Worm (Caenorhabditis elegans) whole organism, young adult: Measurements from ENCODE around the gene Y47D7A.6.

Source experiments
- B0019.2 ChIP-seq: fragments of 200-800 bp; sonication (Bioruptor generic); conservative IDR thresholded peaks from 2 replicates; pipeline ENCODE4 v1.3.6; 2022; ENCODE audit warnings: missing genetic modification reagents, missing genetic modification characterization, missing compliant biosample characterization
- C17E4.6 ChIP-seq: fragments of 200-800 bp; sonication (Bioruptor generic); IDR thresholded peaks from 2 replicates; pipeline ENCODE4 v1.3.6; 2022; ENCODE audit warnings: missing genetic modification reagents, missing genetic modification characterization, missing compliant biosample characterization
- F10E7.11 ChIP-seq: sonication (generic microtip); optimal IDR thresholded peaks from 2 replicates; lab custom pipeline; 2017; ENCODE audit warnings: mild to moderate bottlenecking, missing genetic modification characterization, moderate library complexity, missing compliant biosample characterization
- F22D6.2 ChIP-seq: sonication (generic microtip); optimal IDR thresholded peaks from 2 replicates; lab custom pipeline; 2016; ENCODE audit warnings: mild to moderate bottlenecking, missing genetic modification characterization, missing compliant biosample characterization
- F23B12.7 ChIP-seq: sonication (generic microtip); optimal IDR thresholded peaks from 2 replicates; lab custom pipeline; 2017; ENCODE audit warnings: missing genetic modification characterization, mild to moderate bottlenecking, missing compliant biosample characterization, antibody characterized with exemption, moderate library complexity; ENCODE audit not compliant: insufficient read depth
- F33H1.4 ChIP-seq: fragments of 200-800 bp; sonication (Bioruptor generic); IDR thresholded peaks from 2 replicates; pipeline ENCODE4 v1.3.6; 2022; ENCODE audit warnings: missing genetic modification reagents, missing genetic modification characterization, missing compliant biosample characterization
- F37B4.10 ChIP-seq: fragments of 200-800 bp; sonication (Bioruptor generic); IDR thresholded peaks from 2 replicates; pipeline ENCODE4 v1.3.6; 2022; ENCODE audit warnings: missing genetic modification characterization, missing compliant biosample characterization
- F49E8.2 ChIP-seq: sonication (generic microtip); optimal IDR thresholded peaks from 3 replicates; lab custom pipeline; 2017; ENCODE audit warnings: missing genetic modification characterization, mild to moderate bottlenecking, missing compliant biosample characterization, antibody characterized with exemption, moderate library complexity; ENCODE audit not compliant: insufficient read depth
- F57C9.4 ChIP-seq: sonication (generic microtip); optimal IDR thresholded peaks from 2 replicates; lab custom pipeline; 2017; ENCODE audit warnings: mild to moderate bottlenecking, missing genetic modification characterization, missing compliant biosample characterization
- K11D2.4 ChIP-seq: fragments of 200-800 bp; sonication (Bioruptor generic); IDR thresholded peaks from 2 replicates; pipeline ENCODE4 v1.3.6; 2022; ENCODE audit warnings: missing genetic modification reagents, missing genetic modification characterization, missing compliant biosample characterization
- T26A5.8 ChIP-seq: sonication (generic microtip); optimal IDR thresholded peaks from 2 replicates; lab custom pipeline; 2016; ENCODE audit warnings: missing genetic modification characterization, missing compliant biosample characterization
- Y53G8AR.9 ChIP-seq: fragments of 200-800 bp; sonication (Bioruptor generic); conservative IDR thresholded peaks from 2 replicates; pipeline ENCODE4 v1.3.6; 2022; ENCODE audit warnings: missing genetic modification reagents, missing genetic modification characterization, missing compliant biosample characterization
- Y56A3A.18 ChIP-seq: fragments of 200-800 bp; sonication (Bioruptor generic); IDR thresholded peaks from 2 replicates; pipeline ENCODE4 v1.3.6; 2022; ENCODE audit warnings: missing genetic modification reagents, missing genetic modification characterization, missing compliant biosample characterization
- athp-1 ChIP-seq: sonication (generic microtip); optimal IDR thresholded peaks from 2 replicates; lab custom pipeline; 2017; ENCODE audit warnings: mild to moderate bottlenecking, missing genetic modification characterization, missing compliant biosample characterization
- ccch-3 ChIP-seq: fragments of 200-800 bp; sonication (Bioruptor generic); optimal IDR thresholded peaks from 2 replicates; lab custom pipeline; 2018; ENCODE audit warnings: mild to moderate bottlenecking, missing genetic modification characterization, missing compliant biosample characterization
- ceh-40 ChIP-seq: fragments of 200-800 bp; sonication (Bioruptor generic); IDR thresholded peaks from 2 replicates; pipeline ENCODE4 v1.3.6; 2022; ENCODE audit warnings: missing genetic modification characterization, missing compliant biosample characterization
- die-1 ChIP-seq: sonication (generic microtip); optimal IDR thresholded peaks from 2 replicates; lab custom pipeline; 2016; ENCODE audit warnings: missing genotype, mild to moderate bottlenecking, missing genetic modification characterization, missing compliant biosample characterization
- dox-1 ChIP-seq: fragments of 200-800 bp; sonication (Bioruptor generic); IDR thresholded peaks from 2 replicates; pipeline ENCODE4 v1.3.6; 2022; ENCODE audit warnings: missing genetic modification reagents, missing genetic modification characterization, missing compliant biosample characterization
- dpl-1 ChIP-seq: fragments of 150-350 bp; optimal IDR thresholded peaks from 2 replicates; lab custom pipeline; 2014; ENCODE audit warnings: missing biosample characterization, missing genetic modification reagents, missing genetic modification characterization
- egrh-3 ChIP-seq: fragments of 200-800 bp; sonication (Bioruptor generic); IDR thresholded peaks from 2 replicates; pipeline ENCODE4 v1.3.6; 2022; ENCODE audit warnings: missing genetic modification reagents, missing genetic modification characterization, missing compliant biosample characterization
- ekl-4 ChIP-seq: fragments of 200-800 bp; sonication (Bioruptor generic); IDR thresholded peaks from 2 replicates; pipeline ENCODE4 v1.3.6; 2022; ENCODE audit warnings: missing genetic modification reagents, missing genetic modification characterization, missing compliant biosample characterization
- him-1 ChIP-seq: sonication (generic microtip); optimal IDR thresholded peaks from 2 replicates; lab custom pipeline; 2016; ENCODE audit warnings: missing genotype, missing genetic modification reagents, missing genetic modification characterization, missing compliant biosample characterization
- hlh-26 ChIP-seq: fragments of 200-800 bp; sonication (Bioruptor generic); conservative IDR thresholded peaks from 2 replicates; pipeline ENCODE4 v1.3.6; 2022; ENCODE audit warnings: missing genetic modification reagents, missing genetic modification characterization, missing compliant biosample characterization
- hmg-20 ChIP-seq: fragments of 200-800 bp; sonication (Bioruptor generic); IDR thresholded peaks from 2 replicates; pipeline ENCODE4 v1.3.6; 2022; ENCODE audit warnings: missing genetic modification reagents, missing genetic modification characterization, missing compliant biosample characterization
- hsf-1 ChIP-seq: fragments of 200-800 bp; sonication (Bioruptor generic); IDR thresholded peaks from 2 replicates; pipeline ENCODE4 v1.3.6; 2022; ENCODE audit warnings: missing genetic modification reagents, missing genetic modification characterization, missing compliant biosample characterization
- lin-26 ChIP-seq: fragments of 200-800 bp; sonication (Bioruptor generic); IDR thresholded peaks from 2 replicates; pipeline ENCODE4 v1.3.6; 2022; ENCODE audit warnings: missing genetic modification reagents, missing genetic modification characterization, missing compliant biosample characterization
- lin-35 ChIP-seq, 3 experiments: fragments of 150-350 bp in 2 of 3; sonication (generic microtip) in 1 of 3; optimal IDR thresholded peaks; 2 replicates each; lab custom pipeline; 2014 to 2018; ENCODE audit warnings: missing biosample characterization in 3 of 3, missing genetic modification characterization in 3 of 3, missing genetic modification reagents in 3 of 3
- lin-40 ChIP-seq: sonication (generic microtip); optimal IDR thresholded peaks from 2 replicates; lab custom pipeline; 2016; ENCODE audit warnings: missing genetic modification characterization, mild to moderate bottlenecking, missing compliant biosample characterization, missing genotype, missing genetic modification reagents
- madf-10 ChIP-seq: sonication (generic microtip); optimal IDR thresholded peaks from 2 replicates; lab custom pipeline; 2016; ENCODE audit warnings: mild to moderate bottlenecking, missing genetic modification characterization, missing compliant biosample characterization
- madf-3 ChIP-seq: fragments of 200-800 bp; sonication (Bioruptor generic); IDR thresholded peaks from 2 replicates; pipeline ENCODE4 v1.3.6; 2022; ENCODE audit warnings: missing genetic modification reagents, missing genetic modification characterization, missing compliant biosample characterization
- madf-6 ChIP-seq: fragments of 200-800 bp; sonication (Bioruptor generic); IDR thresholded peaks from 2 replicates; pipeline ENCODE4 v1.3.6; 2022; ENCODE audit warnings: missing genetic modification reagents, missing genetic modification characterization, missing compliant biosample characterization
- mel-28 ChIP-seq: sonication (generic microtip); optimal IDR thresholded peaks from 2 replicates; lab custom pipeline; 2016; ENCODE audit warnings: borderline replicate concordance, mild to moderate bottlenecking, missing genetic modification characterization, missing compliant biosample characterization
- mes-4 ChIP-seq: sonication (generic microtip); optimal IDR thresholded peaks from 2 replicates; lab custom pipeline; 2016; ENCODE audit warnings: missing genotype, missing genetic modification characterization, missing compliant biosample characterization
- nhr-27 ChIP-seq: fragments of 200-800 bp; sonication (Bioruptor generic); optimal IDR thresholded peaks from 2 replicates; lab custom pipeline; 2018; ENCODE audit warnings: mild to moderate bottlenecking, missing genetic modification characterization, moderate library complexity, missing compliant biosample characterization
- nhr-80 ChIP-seq: sonication (generic microtip); optimal IDR thresholded peaks from 2 replicates; lab custom pipeline; 2016; ENCODE audit warnings: missing genetic modification characterization, missing compliant biosample characterization
- nhr-90 ChIP-seq: sonication (generic microtip); optimal IDR thresholded peaks from 2 replicates; lab custom pipeline; 2016; ENCODE audit warnings: missing genotype, mild to moderate bottlenecking, missing genetic modification characterization, missing compliant biosample characterization
- pbrm-1 ChIP-seq: fragments of 200-800 bp; sonication (Bioruptor generic); IDR thresholded peaks from 2 replicates; pipeline ENCODE4 v1.3.6; 2022; ENCODE audit warnings: missing genetic modification reagents, missing genetic modification characterization, missing compliant biosample characterization
- rcor-1 ChIP-seq: fragments of 200-800 bp; sonication (Bioruptor generic); IDR thresholded peaks from 2 replicates; pipeline ENCODE4 v1.3.6; 2022; ENCODE audit warnings: missing genetic modification reagents, missing genetic modification characterization, missing compliant biosample characterization
- snpc-1.3 ChIP-seq: sonication (generic microtip); optimal IDR thresholded peaks from 2 replicates; lab custom pipeline; 2017; ENCODE audit warnings: missing genetic modification characterization, mild to moderate bottlenecking, missing compliant biosample characterization, antibody characterized with exemption, moderate library complexity, missing genotype, missing genetic modification reagents; ENCODE audit not compliant: insufficient read depth
- sptf-2 ChIP-seq: fragments of 200-800 bp; sonication (Bioruptor generic); optimal IDR thresholded peaks from 2 replicates; lab custom pipeline; 2018; ENCODE audit warnings: mild to moderate bottlenecking, missing genetic modification characterization, missing compliant biosample characterization
- xnd-1 ChIP-seq: sonication (generic microtip); optimal IDR thresholded peaks from 2 replicates; lab custom pipeline; 2016; ENCODE audit warnings: missing genotype, missing genetic modification reagents, missing genetic modification characterization, missing compliant biosample characterization
- ztf-28 ChIP-seq: fragments of 200-800 bp; sonication (Bioruptor generic); IDR thresholded peaks from 2 replicates; pipeline ENCODE4 v1.3.6; 2022; ENCODE audit warnings: missing genetic modification reagents, missing genetic modification characterization, missing compliant biosample characterization

The Y47D7A.6 gene

DNA sequence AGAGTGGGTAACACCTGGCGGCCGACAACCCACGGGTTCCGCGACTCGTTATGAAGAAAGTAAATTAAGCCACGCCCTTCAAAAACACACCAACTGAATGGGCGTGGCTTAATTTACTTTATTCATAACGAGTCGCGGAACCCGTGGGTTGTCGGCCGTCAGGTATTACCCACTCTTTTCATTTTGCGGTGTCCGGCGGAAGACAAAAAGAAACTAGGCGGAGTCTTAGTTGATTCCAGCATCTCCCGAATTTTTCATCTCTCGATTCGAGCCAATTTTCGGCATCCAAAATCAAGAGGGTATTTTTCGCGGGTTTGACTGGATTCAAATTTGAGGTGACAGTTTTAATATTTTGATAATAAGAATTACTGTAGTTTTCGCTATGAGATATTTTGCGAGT, 29.6 kb upstream of the Y47D7A.6 start (continued):
- peak; percentile 5 for TF ChIP-seq F49E8.2 (tag; lab: Kevin White, UChicago)
- TF ChIP-seq nhr-27 (tag; lab: Kevin White, UChicago): no peak
- no peak for TF ChIP-seq ccch-3 (GFP tag; lab: Kevin White, UChicago)
- TF ChIP-seq hsf-1 (GFP tag; lab: Robert Waterston, UW): 0 out of 2 replicates have a peak, but pooled peaks have one; percentile 15
- no peak for TF ChIP-seq athp-1 (tag; lab: Kevin White, UChicago)
- TF ChIP-seq madf-6 (GFP tag; lab: Robert Waterston, UW): peak; percentile 85
- TF ChIP-seq B0019.2 (GFP tag; lab: Robert Waterston, UW): no peak
- no peak for TF ChIP-seq dpl-1 (GFP tag; lab: Kevin White, UChicago)
- no peak for TF ChIP-seq F57C9.4 (tag; lab: Kevin White, UChicago)
- no peak for TF ChIP-seq lin-26 (GFP tag; lab: Robert Waterston, UW)
- TF ChIP-seq nhr-80 (tag; lab: Kevin White, UChicago): no peak
- TF ChIP-seq pbrm-1: peak; percentile 78

DNA sequence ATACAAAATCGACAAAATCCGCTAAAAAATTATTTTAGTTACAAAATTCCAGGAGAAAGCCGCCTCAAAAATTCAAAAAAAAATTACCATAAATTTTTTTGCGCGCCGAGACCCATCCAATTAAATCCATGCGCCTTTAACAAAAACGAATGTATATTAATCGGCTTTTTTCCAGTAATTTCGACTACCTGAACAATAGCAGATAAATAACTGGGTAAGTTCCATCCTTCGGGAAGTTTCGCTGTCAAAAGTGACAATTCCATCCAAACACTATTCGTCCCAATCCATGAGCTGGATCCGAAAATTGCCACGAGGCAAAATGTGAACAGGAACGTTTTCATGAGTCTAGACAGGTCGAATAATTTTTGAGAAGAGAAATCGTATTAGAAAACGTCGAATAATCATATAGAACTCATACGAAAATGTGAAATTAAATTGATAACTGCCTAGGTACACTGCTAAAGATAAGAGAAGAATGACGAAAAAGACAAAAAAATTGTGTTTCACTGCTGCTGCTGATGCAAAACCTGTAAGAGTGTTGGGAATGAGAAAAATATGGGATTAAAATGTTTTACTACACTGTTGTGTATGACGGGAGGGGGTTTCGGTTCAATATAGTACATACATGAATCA, 24.8 kb upstream of the Y47D7A.6 start, which contains the start of gene rft-1:
Gene rft-1, minus strand, starts transcription at position 475 of the 633 bp plus-strand sequence.
- TF ChIP-seq mel-28 (tag; lab: Kevin White, UChicago): no peak
- TF ChIP-seq nhr-80 (tag; lab: Kevin White, UChicago): peak; percentile 47
- TF ChIP-seq him-1 (tag; lab: Kevin White, UChicago): peak; percentile 40
- TF ChIP-seq F37B4.10 (GFP tag; lab: Robert Waterston, UW): no peak
- TF ChIP-seq sptf-2: no peak
- TF ChIP-seq snpc-1.3 (tag; lab: Kevin White, UChicago): no peak
- no peak for TF ChIP-seq ceh-40

DNA sequence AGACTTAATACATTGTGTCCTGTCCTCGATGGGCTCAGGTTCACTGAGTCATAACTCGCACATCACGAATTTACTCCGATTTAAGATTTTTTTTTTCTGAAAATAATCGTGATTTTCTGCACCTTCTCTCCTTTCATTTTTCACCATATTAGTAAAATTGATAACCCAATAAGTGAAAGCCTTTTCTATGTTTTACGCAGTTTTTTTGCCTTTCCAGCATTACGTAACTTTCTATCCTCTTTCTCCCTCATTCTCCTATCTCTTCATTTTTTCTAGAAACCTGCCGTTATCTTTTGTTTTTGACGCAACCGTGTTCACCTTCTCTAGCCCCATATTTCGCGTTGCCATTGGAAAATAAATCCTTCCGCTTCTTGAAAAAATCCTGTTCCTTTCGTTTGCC, 19.2 kb upstream of the Y47D7A.6 start:
- TF ChIP-seq die-1 (tag; lab: Kevin White, UChicago) (no peak), xnd-1 (tag; lab: Kevin White, UChicago) (no peak), K11D2.4 (GFP tag; lab: Robert Waterston, UW) (no peak), F10E7.11 (no peak), C17E4.6 (GFP tag; lab: Robert Waterston, UW) (no peak), madf-6 (GFP tag; lab: Robert Waterston, UW) (no peak), nhr-90 (tag; lab: Kevin White, UChicago) (no peak), B0019.2 (GFP tag; lab: Robert Waterston, UW) (no peak), Y56A3A.18 (no peak)

DNA sequence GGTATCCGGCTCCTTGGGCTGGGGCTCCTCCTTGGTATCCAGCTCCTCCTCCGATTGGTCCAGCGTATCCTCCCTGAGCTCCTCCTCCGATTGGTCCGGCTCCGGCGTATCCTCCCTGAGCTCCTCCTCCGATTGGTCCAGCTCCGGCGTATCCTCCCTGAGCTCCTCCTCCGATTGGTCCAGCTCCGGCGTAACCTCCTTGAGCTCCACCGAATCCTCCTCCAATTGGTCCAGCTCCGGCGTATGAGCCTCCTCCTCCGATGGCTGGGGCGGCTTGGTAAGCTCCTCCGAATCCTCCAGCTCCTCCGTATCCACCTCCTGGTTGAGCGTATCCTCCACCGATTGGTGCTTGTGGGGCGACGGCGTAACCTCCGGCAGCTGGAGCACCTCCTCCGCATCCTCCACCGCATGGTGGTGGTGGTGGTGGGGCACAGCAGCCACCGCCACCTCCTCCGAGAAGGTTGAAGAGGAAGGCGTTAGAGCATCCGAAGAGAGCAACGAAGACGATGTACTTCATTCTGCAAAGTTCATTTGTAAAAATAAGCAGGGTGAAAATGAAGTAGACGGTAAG, 17.5 kb upstream of the Y47D7A.6 start, which contains the start of gene Y47D7A.13:
Gene Y47D7A.13, minus strand, starts transcription at position 517 of the 571 bp plus-strand sequence.
- TF ChIP-seq lin-35 (GFP tag; optimal IDR thresholded peaks at IDR 0.05; lab: Kevin White, UChicago) (no peak), F33H1.4 (GFP tag; lab: Robert Waterston, UW) (0 out of 2 replicates have a peak, but pooled peaks have one; percentile 24), hlh-26 (GFP tag; lab: Robert Waterston, UW) (no peak), rcor-1 (GFP tag; lab: Robert Waterston, UW) (no peak), him-1 (tag; lab: Kevin White, UChicago) (no peak), lin-26 (GFP tag; lab: Robert Waterston, UW) (no peak), T26A5.8 (tag; lab: Kevin White, UChicago) (no peak), dox-1 (GFP tag; lab: Robert Waterston, UW) (no peak), madf-10 (tag; lab: Kevin White, UChicago) (no peak), nhr-80 (tag; lab: Kevin White, UChicago) (no peak), ztf-28 (GFP tag; lab: Robert Waterston, UW) (no peak), dpl-1 (GFP tag; lab: Kevin White, UChicago) (no peak), F23B12.7 (no peak), lin-40 (tag; lab: Kevin White, UChicago) (no peak), hmg-20 (GFP tag; lab: Robert Waterston, UW) (no peak), madf-3 (GFP tag; lab: Robert Waterston, UW) (no peak), F22D6.2 (no peak), egrh-3 (peak; percentile 93), Y53G8AR.9 (GFP tag; lab: Robert Waterston, UW) (no peak), mes-4 (tag; lab: Kevin White, UChicago) (no peak), B0019.2 (GFP tag; lab: Robert Waterston, UW) (no peak), ekl-4 (GFP tag; lab: Robert Waterston, UW) (no peak)
